Fruit fly (Drosophila melanogaster) whole organism, embryonic: ENCODE results near the gene CG18598.

Experiments used
- Antp ChIP-seq: fragments of 200-800 bp; sonication (Bioruptor generic); optimal IDR thresholded peaks from 3 replicates; lab custom pipeline; 2016; ENCODE audit warnings: missing biosample characterization, missing genetic modification characterization
- Atf6 ChIP-seq: fragments of 200-800 bp; sonication (Bioruptor generic); IDR thresholded peaks from 2 replicates; pipeline ENCODE4 v1.3.6; 2022; ENCODE audit warnings: missing biosample characterization, missing genetic modification characterization
- Blimp-1 ChIP-seq: fragments of 200-800 bp; sonication (Bioruptor generic); optimal IDR thresholded peaks from 3 replicates; lab custom pipeline; 2018; ENCODE audit warnings: missing biosample characterization, missing genetic modification characterization, mild to moderate bottlenecking, moderate library complexity, missing genetic modification reagents
- CG10366 ChIP-seq: fragments of 200-800 bp; sonication (Bioruptor generic); IDR thresholded peaks from 2 replicates; pipeline ENCODE4 v1.3.6; 2022; ENCODE audit warnings: missing biosample characterization, missing genetic modification characterization
- CG10543 ChIP-seq: fragments of 200-800 bp; sonication (Bioruptor generic); optimal IDR thresholded peaks from 3 replicates; lab custom pipeline; 2017; ENCODE audit warnings: missing biosample characterization, mild to moderate bottlenecking, missing genetic modification characterization, moderate library complexity
- CG12071 ChIP-seq: fragments of 200-800 bp; sonication (Bioruptor generic); optimal IDR thresholded peaks from 3 replicates; lab custom pipeline; 2018; ENCODE audit warnings: missing biosample characterization, mild to moderate bottlenecking, missing genetic modification characterization
- CG12219 ChIP-seq: fragments of 200-800 bp; sonication (Bioruptor generic); optimal IDR thresholded peaks from 3 replicates; lab custom pipeline; 2018; ENCODE audit warnings: missing biosample characterization, mild to moderate bottlenecking, missing genetic modification characterization
- CG12299 ChIP-seq: fragments of 200-800 bp; sonication (Bioruptor generic); optimal IDR thresholded peaks from 2 replicates; lab custom pipeline; 2018; ENCODE audit warnings: missing biosample characterization, mild to moderate bottlenecking, missing genetic modification characterization
- CG13287 ChIP-seq: fragments of 200-800 bp; sonication (Bioruptor generic); IDR thresholded peaks from 2 replicates; pipeline ENCODE4 v1.3.6; 2022; ENCODE audit warnings: missing biosample characterization, missing genetic modification characterization; ENCODE audit not compliant: partially characterized antibody
- CG13296 ChIP-seq: fragments of 200-800 bp; sonication (Bioruptor generic); optimal IDR thresholded peaks from 3 replicates; lab custom pipeline; 2018; ENCODE audit warnings: missing biosample characterization, mild to moderate bottlenecking, missing genetic modification characterization
- CG14667 ChIP-seq: fragments of 200-800 bp; sonication (Bioruptor generic); IDR thresholded peaks from 2 replicates; pipeline ENCODE4 v1.3.6; 2022; ENCODE audit warnings: missing biosample characterization, missing genetic modification characterization
- CG15011 ChIP-seq: fragments of 200-800 bp; sonication (Bioruptor generic); optimal IDR thresholded peaks from 3 replicates; lab custom pipeline; 2018; ENCODE audit warnings: missing biosample characterization, mild to moderate bottlenecking, missing genetic modification characterization
- CG17186 ChIP-seq: fragments of 200-800 bp; sonication (Bioruptor generic); optimal IDR thresholded peaks from 3 replicates; lab custom pipeline; 2017; ENCODE audit warnings: missing biosample characterization, missing genetic modification reagents, missing genetic modification characterization
- CG2116 ChIP-seq: fragments of 200-800 bp; sonication (Bioruptor generic); optimal IDR thresholded peaks from 3 replicates; lab custom pipeline; 2018; ENCODE audit warnings: missing biosample characterization, mild to moderate bottlenecking, missing genetic modification characterization
- CG2120 ChIP-seq: fragments of 200-800 bp; sonication (Bioruptor generic); optimal IDR thresholded peaks from 3 replicates; lab custom pipeline; 2016; ENCODE audit warnings: missing biosample characterization, missing genetic modification characterization
- CG2202 ChIP-seq: fragments of 200-800 bp; sonication (Bioruptor generic); optimal IDR thresholded peaks from 2 replicates; lab custom pipeline; 2018; ENCODE audit warnings: missing biosample characterization, mild to moderate bottlenecking, missing genetic modification characterization
- CG2678 ChIP-seq: fragments of 200-800 bp; sonication (Bioruptor generic); optimal IDR thresholded peaks from 3 replicates; lab custom pipeline; 2019; ENCODE audit warnings: missing biosample characterization, mild to moderate bottlenecking, missing genetic modification characterization, moderate library complexity
- CG31441 ChIP-seq: fragments of 200-800 bp; sonication (Bioruptor generic); IDR thresholded peaks from 2 replicates; pipeline ENCODE4 v1.3.6; 2022; ENCODE audit warnings: missing biosample characterization, missing genetic modification characterization
- CG4328 ChIP-seq: fragments of 200-800 bp; sonication (Bioruptor generic); optimal IDR thresholded peaks from 3 replicates; lab custom pipeline; 2017; ENCODE audit warnings: missing biosample characterization, missing genetic modification reagents, missing genetic modification characterization
- CG4854 ChIP-seq: fragments of 200-800 bp; sonication (Bioruptor generic); optimal IDR thresholded peaks from 2 replicates; lab custom pipeline; 2016; ENCODE audit warnings: missing biosample characterization, missing genetic modification characterization, inconsistent platforms
- CG6254 ChIP-seq: fragments of 200-800 bp; sonication (Bioruptor generic); optimal IDR thresholded peaks from 3 replicates; lab custom pipeline; 2017; ENCODE audit warnings: mild to moderate bottlenecking, missing biosample characterization, missing genetic modification reagents, missing genetic modification characterization
- CG7271 ChIP-seq: fragments of 200-800 bp; sonication (Bioruptor generic); optimal IDR thresholded peaks from 2 replicates; lab custom pipeline; 2018; ENCODE audit warnings: missing biosample characterization, mild to moderate bottlenecking, missing genetic modification characterization, moderate library complexity
- CG7987 ChIP-seq: fragments of 200-800 bp; sonication (Bioruptor generic); optimal IDR thresholded peaks from 2 replicates; lab custom pipeline; 2018; ENCODE audit warnings: missing biosample characterization, mild to moderate bottlenecking, missing genetic modification characterization, moderate library complexity
- CG8765 ChIP-seq: fragments of 200-800 bp; sonication (Bioruptor generic); IDR thresholded peaks from 2 replicates; pipeline ENCODE4 v1.3.6; 2022; ENCODE audit warnings: missing biosample characterization, missing genetic modification characterization
- Fer2 ChIP-seq: fragments of 200-800 bp; sonication (Bioruptor generic); optimal IDR thresholded peaks from 2 replicates; lab custom pipeline; 2018; ENCODE audit warnings: missing biosample characterization, mild to moderate bottlenecking, missing genetic modification characterization, moderate library complexity
- GATAe ChIP-seq: fragments of 200-800 bp; sonication (Bioruptor generic); conservative IDR thresholded peaks from 2 replicates; pipeline ENCODE4 v1.3.6; 2022; ENCODE audit warnings: missing biosample characterization, missing genetic modification characterization
- HHEX ChIP-seq: fragments of 200-800 bp; sonication (Bioruptor generic); optimal IDR thresholded peaks from 3 replicates; lab custom pipeline; 2017; ENCODE audit warnings: missing biosample characterization, mild to moderate bottlenecking, missing genetic modification characterization, missing genetic modification reagents
- Lhr ChIP-seq: fragments of 200-800 bp; sonication (Bioruptor generic); optimal IDR thresholded peaks from 3 replicates; lab custom pipeline; 2017; ENCODE audit warnings: mild to moderate bottlenecking, missing biosample characterization, missing genetic modification reagents, missing genetic modification characterization
- Med ChIP-seq: fragments of 200-800 bp; sonication (Bioruptor generic); peaks from one replicate; lab custom pipeline; 2016; ENCODE audit warnings: missing biosample characterization, missing genetic modification characterization, mild to moderate bottlenecking, inconsistent platforms, moderate library complexity
- Myb ChIP-seq: fragments of 200-800 bp; sonication (Bioruptor generic); optimal IDR thresholded peaks from 2 replicates; lab custom pipeline; 2016; ENCODE audit warnings: missing biosample characterization, missing genetic modification characterization
- NC2β ChIP-seq: fragments of 200-800 bp; sonication (Bioruptor generic); optimal IDR thresholded peaks from 2 replicates; lab custom pipeline; 2016; ENCODE audit warnings: missing biosample characterization, missing genetic modification characterization
- NfI ChIP-seq: fragments of 200-800 bp; sonication (Bioruptor generic); optimal IDR thresholded peaks from 3 replicates; lab custom pipeline; 2018; ENCODE audit warnings: missing biosample characterization, mild to moderate bottlenecking, missing genetic modification characterization, moderate library complexity
- Opbp ChIP-seq: fragments of 200-800 bp; sonication (Bioruptor generic); IDR thresholded peaks from 3 replicates; pipeline ENCODE4 v1.3.6; 2022; ENCODE audit warnings: missing biosample characterization, missing genetic modification characterization; ENCODE audit not compliant: partially characterized antibody
- Usf ChIP-seq: fragments of 200-800 bp; sonication (Bioruptor generic); optimal IDR thresholded peaks from 2 replicates; lab custom pipeline; 2017; ENCODE audit warnings: missing genotype, missing biosample characterization, missing genetic modification characterization
- chn ChIP-seq: fragments of 200-800 bp; sonication (Bioruptor generic); optimal IDR thresholded peaks from 2 replicates; lab custom pipeline; 2016; ENCODE audit warnings: missing biosample characterization, missing genetic modification characterization
- ci ChIP-seq: fragments of 200-800 bp; sonication (Bioruptor generic); IDR thresholded peaks from 3 replicates; pipeline ENCODE4 v1.3.6; 2022; ENCODE audit warnings: missing biosample characterization, missing genetic modification characterization
- en ChIP-seq: fragments of 200-800 bp; sonication (Bioruptor generic); optimal IDR thresholded peaks from 2 replicates; lab custom pipeline; 2016; ENCODE audit warnings: missing biosample characterization, missing genetic modification characterization
- kay ChIP-seq: fragments of 200-800 bp; sonication (Bioruptor generic); optimal IDR thresholded peaks from 2 replicates; lab custom pipeline; 2016; ENCODE audit warnings: missing biosample characterization, missing genetic modification characterization
- klu ChIP-seq: fragments of 200-800 bp; sonication (Bioruptor generic); IDR thresholded peaks from 2 replicates; pipeline ENCODE4 v1.3.6; 2022; ENCODE audit warnings: missing biosample characterization, missing genetic modification characterization
- lilli ChIP-seq: fragments of 200-800 bp; sonication (Bioruptor generic); optimal IDR thresholded peaks from 3 replicates; lab custom pipeline; 2016; ENCODE audit warnings: missing biosample characterization, missing genetic modification characterization
- lov ChIP-seq, 2 experiments: fragments of 200-800 bp in 1 of 2; fragments of >200 bp in 1 of 2; sonication (Bioruptor generic) in 1 of 2; IDR thresholded peaks in 1 of 2; optimal IDR thresholded peaks in 1 of 2; 2 replicates in 1 of 2; 3 replicates in 1 of 2; pipeline versions ENCODE4 v1.3.6 to Lab custom; 2017 to 2022; ENCODE audit warnings: missing biosample characterization in 1 of 2, missing genetic modification characterization in 1 of 2
- prd ChIP-seq, 3 experiments: fragments of >200 bp in 2 of 3; fragments of 200-800 bp in 1 of 3; sonication (Bioruptor generic) in 1 of 3; optimal IDR thresholded peaks in 2 of 3; IDR thresholded peaks in 1 of 3; 2 replicates in 2 of 3; 3 replicates in 1 of 3; pipeline versions ENCODE4 v1.3.6 to Lab custom; 2017 to 2022; ENCODE audit warnings: missing biosample characterization in 1 of 3, missing genetic modification characterization in 1 of 3
- repo ChIP-seq: fragments of 200-800 bp; sonication (Bioruptor generic); optimal IDR thresholded peaks from 2 replicates; lab custom pipeline; 2016; ENCODE audit warnings: missing biosample characterization, missing genetic modification characterization
- row ChIP-seq: fragments of 200-800 bp; sonication (Bioruptor generic); IDR thresholded peaks from 3 replicates; pipeline ENCODE4 v1.3.6; 2022; ENCODE audit warnings: missing biosample characterization, missing genetic modification characterization
- tap ChIP-seq: fragments of 200-800 bp; optimal IDR thresholded peaks from 3 replicates; lab custom pipeline; 2019; ENCODE audit warnings: missing biosample characterization, mild to moderate bottlenecking, missing genetic modification characterization, moderate library complexity
- tna ChIP-seq: fragments of 200-800 bp; sonication (Bioruptor generic); IDR thresholded peaks from 2 replicates; pipeline ENCODE4 v1.3.6; 2022; ENCODE audit warnings: missing biosample characterization, missing genetic modification characterization; ENCODE audit not compliant: partially characterized antibody
- zen ChIP-seq: fragments of 200-800 bp; sonication (Bioruptor generic); optimal IDR thresholded peaks from 3 replicates; lab custom pipeline; 2018; ENCODE audit warnings: missing biosample characterization, mild to moderate bottlenecking, missing genetic modification characterization, moderate library complexity

CG18598 gene

DNA sequence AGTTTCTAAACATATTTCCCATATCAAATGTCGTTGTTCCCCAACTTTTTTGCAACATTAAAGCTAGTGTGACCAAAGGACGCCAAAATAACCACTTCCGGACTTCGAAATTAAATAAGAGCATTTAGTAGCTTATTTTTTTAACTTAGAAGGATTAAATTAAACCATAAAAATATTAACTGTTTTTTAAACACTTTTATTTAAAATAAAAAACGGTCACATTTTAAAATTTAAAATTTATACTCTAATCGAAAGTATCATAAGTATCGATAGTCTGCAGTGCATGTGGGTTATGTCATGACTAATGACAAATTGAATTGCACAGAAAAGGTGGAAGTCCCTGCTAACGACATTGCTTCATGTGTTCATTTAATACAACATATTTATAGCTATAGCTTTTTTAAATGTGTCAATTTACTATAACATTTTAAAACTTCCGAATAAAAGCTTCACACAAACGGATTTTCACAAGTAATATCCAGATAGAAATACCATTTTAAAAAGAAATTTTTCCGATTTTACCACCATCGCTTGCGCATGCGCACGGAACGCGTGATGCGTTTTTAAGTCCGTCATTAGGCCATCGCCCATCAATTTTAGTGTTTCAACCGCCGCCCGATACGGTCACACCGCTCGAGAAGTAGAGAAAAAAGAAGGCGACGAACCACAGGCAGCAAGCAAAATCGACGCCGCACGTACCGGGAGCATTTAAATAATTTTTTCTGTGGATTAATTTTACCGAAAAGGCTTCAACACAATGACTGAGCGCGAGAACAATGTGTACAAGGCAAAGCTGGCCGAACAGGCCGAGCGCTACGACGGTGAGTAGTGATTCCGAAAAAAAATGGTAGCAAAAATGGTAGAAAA, 8.6 kb upstream of the CG18598 start, which contains the start of the genes CG7156 and 14-3-3epsilon (continued):
- peak; percentile 37 for TF ChIP-seq CG12219 (GFP tag; lab: Kevin White, UChicago)
- peak; percentile 59 for TF ChIP-seq CG13287 (GFP tag; lab: Robert Waterston, UW)
- TF ChIP-seq Med (GFP tag; lab: Kevin White, UChicago) = peak; percentile 89
- no peak for TF ChIP-seq CG8765 (GFP tag; lab: Robert Waterston, UW)
- no peak for TF ChIP-seq CG15011
- peak; percentile 32; the same call in 1 of the 2 replicates for TF ChIP-seq CG10366 (GFP tag; lab: Robert Waterston, UW)
- peak; percentile 35 for TF ChIP-seq row (GFP tag; lab: Robert Waterston, UW)
- TF ChIP-seq CG12071 = peak; percentile 30
- peak; percentile 8 for TF ChIP-seq kay (GFP tag; lab: Kevin White, UChicago)
- no peak for TF ChIP-seq CG14667 (GFP tag; lab: Robert Waterston, UW)
- TF ChIP-seq Blimp-1 (GFP tag; lab: Kevin White, UChicago) = no peak
- TF ChIP-seq Opbp (GFP tag; lab: Robert Waterston, UW) = 0 out of 3 replicates have a peak, but pooled peaks have one; percentile 22
- no peak for TF ChIP-seq CG6254 (GFP tag; lab: Kevin White, UChicago)
- peak; percentile 72 for TF ChIP-seq ci (GFP tag; lab: Robert Waterston, UW)
- peak; percentile 57 for TF ChIP-seq CG7271 (tag; lab: Kevin White, UChicago)
- peak; percentile 39 for TF ChIP-seq CG13296 (GFP tag; lab: Kevin White, UChicago)
- peak; percentile 2 for TF ChIP-seq CG4328 (GFP tag; lab: Kevin White, UChicago)
- TF ChIP-seq CG31441 (GFP tag; lab: Robert Waterston, UW) = peak; percentile 49
- TF ChIP-seq tna (GFP tag; lab: Robert Waterston, UW) = no peak
- peak; percentile 5 for TF ChIP-seq chn (GFP tag; lab: Kevin White, UChicago)
- peak; percentile 59 for TF ChIP-seq Myb
- peak; percentile 47 for TF ChIP-seq NfI (GFP tag; lab: Kevin White, UChicago)
- peak; percentile 16 for TF ChIP-seq tap (tag; lab: Kevin White, UChicago)
- peak; percentile 19 for TF ChIP-seq HHEX (GFP tag; lab: Kevin White, UChicago)
- TF ChIP-seq GATAe (GFP tag; lab: Robert Waterston, UW) = no peak
- TF ChIP-seq CG17186 = peak; percentile 94
- no peak for TF ChIP-seq klu (GFP tag; lab: Robert Waterston, UW)
- TF ChIP-seq CG2678 (tag; lab: Kevin White, UChicago) = no peak
- no peak for TF ChIP-seq lov (optimal IDR thresholded peaks at IDR 0.05; lab: Kevin White, UChicago)
- 0 out of 3 replicates have a peak, but pooled peaks have one; percentile 49 for TF ChIP-seq lov (GFP tag; IDR thresholded peaks at IDR 0.05; lab: Robert Waterston, UW)
- TF ChIP-seq lilli (GFP tag; lab: Kevin White, UChicago) = peak; percentile 59
- TF ChIP-seq CG4854 (GFP tag; lab: Kevin White, UChicago) = no peak
- TF ChIP-seq CG12299 (tag; lab: Kevin White, UChicago) = peak; percentile 43
- TF ChIP-seq CG2116 (GFP tag; lab: Kevin White, UChicago) = peak; percentile 88
- TF ChIP-seq Atf6 (GFP tag; lab: Robert Waterston, UW) = no peak; the same call in 1 of the 2 replicates
- no peak for TF ChIP-seq NC2β (GFP tag; lab: Kevin White, UChicago)
- peak; percentile 46 for TF ChIP-seq CG2120
- TF ChIP-seq CG10543 (GFP tag; lab: Kevin White, UChicago) = no peak
- no peak for TF ChIP-seq repo (GFP tag; lab: Kevin White, UChicago)
- no peak for TF ChIP-seq prd (optimal IDR thresholded peaks at IDR 0.05; lab: Kevin White, UChicago)
- TF ChIP-seq prd (GFP tag; IDR thresholded peaks at IDR 0.05; lab: Robert Waterston, UW) = peak; percentile 50; the same call in 1 of the 3 replicates
- TF ChIP-seq Usf (GFP tag; lab: Kevin White, UChicago) = no peak
- TF ChIP-seq Fer2 = no peak
- peak; percentile 92 for TF ChIP-seq Lhr (GFP tag; lab: Kevin White, UChicago)
- peak; percentile 20 for TF ChIP-seq CG2202 (tag; lab: Kevin White, UChicago)
- TF ChIP-seq zen (tag; lab: Kevin White, UChicago) = peak; percentile 57
- TF ChIP-seq en (GFP tag; lab: Kevin White, UChicago) = no peak
- TF ChIP-seq CG7987 (GFP tag; lab: Kevin White, UChicago) = peak; percentile 17
- TF ChIP-seq Antp (GFP tag; lab: Kevin White, UChicago) = peak; percentile 2
